Worm (Caenorhabditis elegans) whole organism, L1 larva: ENCODE results near the gene rpn-1.

ENCODE experiments used
- C34B4.2 ChIP-seq: sonication (generic microtip); optimal IDR thresholded peaks from 2 replicates; lab custom pipeline; 2017; ENCODE audit warnings: mild to moderate bottlenecking, missing genetic modification characterization, missing compliant biosample characterization
- dpl-1 ChIP-seq, 3 experiments: fragments of 150-350 bp in 2 of 3; sonication (generic microtip) in 1 of 3; optimal IDR thresholded peaks; 2 replicates each; lab custom pipeline; 2014 to 2017; ENCODE audit warnings: missing biosample characterization in 3 of 3, missing genetic modification characterization in 3 of 3, missing genetic modification reagents in 3 of 3
- fkh-10 ChIP-seq: sonication (generic microtip); optimal IDR thresholded peaks from 2 replicates; lab custom pipeline; 2017; ENCODE audit warnings: missing biosample characterization, missing genetic modification reagents, missing genetic modification characterization
- unc-86 ChIP-seq: sonication (generic microtip); optimal IDR thresholded peaks from 2 replicates; lab custom pipeline; 2016; ENCODE audit warnings: missing genetic modification characterization, missing compliant biosample characterization

DNA sequence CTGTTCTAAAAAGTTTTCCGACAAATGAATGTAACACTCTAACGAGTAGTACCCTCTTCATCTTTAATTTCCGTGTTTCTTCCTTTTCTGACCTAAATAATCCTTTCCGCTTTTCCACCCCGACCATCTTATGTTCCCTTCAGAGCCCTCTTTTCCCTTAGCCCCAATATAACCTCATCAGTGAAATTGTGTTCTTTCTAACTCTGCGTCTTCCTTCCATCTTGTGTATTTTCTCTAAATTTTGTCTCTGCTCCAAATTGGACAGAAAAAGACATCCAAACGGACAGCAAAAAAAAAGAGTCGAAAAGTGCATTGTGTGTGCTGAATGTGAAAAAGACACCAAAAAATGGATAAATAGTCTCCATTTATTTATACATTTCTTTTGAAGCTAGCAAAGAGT is 49.8 kb upstream of the rpn-1 start:
- no peak for TF ChIP-seq unc-86 (tag; lab: Kevin White, UChicago)
- no peak for TF ChIP-seq C34B4.2 (tag; lab: Kevin White, UChicago)
- peak; percentile 29 for TF ChIP-seq fkh-10
- no peak for TF ChIP-seq dpl-1 (GFP tag; optimal IDR thresholded peaks at IDR 0.05; lab: Kevin White, UChicago)
